Worm (Caenorhabditis elegans): ENCODE measurements around the gene lin-33.

- TF ChIP-seq lin-39 (tag; optimal IDR thresholded peaks at IDR 0.05) (no peak), unc-39 (tag; optimal IDR thresholded peaks at IDR 0.05) (no peak), nhr-42 (GFP tag; IDR thresholded peaks at IDR 0.05) (no peak), R02D3.7 (tag; optimal IDR thresholded peaks at IDR 0.05) (no peak), nhr-28 (tag; optimal IDR thresholded peaks at IDR 0.05) (no peak), tag-97 (GFP tag; IDR thresholded peaks at IDR 0.05) (no peak), lsy-2 (tag; optimal IDR thresholded peaks at IDR 0.05) (no peak), ztf-11 (tag; optimal IDR thresholded peaks at IDR 0.05) (no peak)
These were observed 34.1 kb upstream of the lin-33 start, which contains the start of gene pck-3 for ce11 chrIV:5896341-5896740.
